Fruit fly (Drosophila melanogaster) whole organism, embryonic: Measurements from ENCODE around the gene Rab3-GAP.
A peak's percentile ranks its signal among the peaks of the same experiment; 100 is the strongest.

ENCODE experiments used
- ATbp ChIP-seq: fragments of 200-800 bp; sonication (Bioruptor generic); optimal IDR thresholded peaks from 2 replicates; lab custom pipeline; 2017; ENCODE audit warnings: missing biosample characterization, mild to moderate bottlenecking, missing genetic modification characterization, missing genetic modification reagents
- Blimp-1 ChIP-seq: fragments of 200-800 bp; sonication (Bioruptor generic); optimal IDR thresholded peaks from 3 replicates; lab custom pipeline; 2018; ENCODE audit warnings: missing biosample characterization, missing genetic modification characterization, mild to moderate bottlenecking, moderate library complexity, missing genetic modification reagents
- CG11398 ChIP-seq: fragments of 200-800 bp; sonication (Bioruptor generic); optimal IDR thresholded peaks from 2 replicates; lab custom pipeline; 2016; ENCODE audit warnings: missing biosample characterization, missing genetic modification characterization
- CG11456 ChIP-seq: fragments of 200-800 bp; sonication (Bioruptor generic); IDR thresholded peaks from 3 replicates; pipeline ENCODE4 v1.3.6; 2022; ENCODE audit warnings: missing biosample characterization, missing genetic modification characterization
- CG11695 ChIP-seq: fragments of 200-800 bp; sonication (Bioruptor generic); IDR thresholded peaks from 3 replicates; pipeline ENCODE4 v1.3.6; 2022; ENCODE audit warnings: missing biosample characterization, missing genetic modification characterization
- CG12219 ChIP-seq: fragments of 200-800 bp; sonication (Bioruptor generic); optimal IDR thresholded peaks from 3 replicates; lab custom pipeline; 2018; ENCODE audit warnings: missing biosample characterization, mild to moderate bottlenecking, missing genetic modification characterization
- CG13424 ChIP-seq: fragments of 200-800 bp; sonication (Bioruptor generic); optimal IDR thresholded peaks from 2 replicates; lab custom pipeline; 2019; ENCODE audit warnings: missing biosample characterization, mild to moderate bottlenecking, missing genetic modification characterization, moderate library complexity
- CG15011 ChIP-seq: fragments of 200-800 bp; sonication (Bioruptor generic); optimal IDR thresholded peaks from 3 replicates; lab custom pipeline; 2018; ENCODE audit warnings: missing biosample characterization, mild to moderate bottlenecking, missing genetic modification characterization
- CG15696 ChIP-seq: fragments of 200-800 bp; sonication (Bioruptor generic); optimal IDR thresholded peaks from 2 replicates; lab custom pipeline; 2019; ENCODE audit warnings: missing biosample characterization, mild to moderate bottlenecking, missing genetic modification characterization, moderate library complexity
- CG16779 ChIP-seq: fragments of 200-800 bp; sonication (Bioruptor generic); IDR thresholded peaks from 2 replicates; pipeline ENCODE4 v1.3.6; 2022; ENCODE audit warnings: missing biosample characterization, missing genetic modification characterization
- CG16815 ChIP-seq: fragments of 200-800 bp; sonication (Bioruptor generic); optimal IDR thresholded peaks from 3 replicates; lab custom pipeline; 2017; ENCODE audit warnings: missing biosample characterization, mild to moderate bottlenecking, missing genetic modification characterization
- CG17359 ChIP-seq: fragments of 200-800 bp; sonication (Bioruptor generic); optimal IDR thresholded peaks from 3 replicates; lab custom pipeline; 2018; ENCODE audit warnings: missing biosample characterization, mild to moderate bottlenecking, missing genetic modification characterization, moderate library complexity
- CG2875 ChIP-seq: fragments of 200-800 bp; sonication (Bioruptor generic); optimal IDR thresholded peaks from 2 replicates; lab custom pipeline; 2017; ENCODE audit warnings: missing biosample characterization, mild to moderate bottlenecking, missing genetic modification characterization, missing genetic modification reagents
- CG2889 ChIP-seq: fragments of 200-800 bp; sonication (Bioruptor generic); IDR thresholded peaks from 3 replicates; pipeline ENCODE4 v1.3.6; 2022; ENCODE audit warnings: missing biosample characterization, missing genetic modification characterization
- CG3163 ChIP-seq: fragments of 200-800 bp; sonication (Bioruptor generic); optimal IDR thresholded peaks from 3 replicates; lab custom pipeline; 2016; ENCODE audit warnings: missing biosample characterization, missing genetic modification characterization
- CG32532 ChIP-seq: fragments of 200-800 bp; sonication (Bioruptor generic); IDR thresholded peaks from 2 replicates; pipeline ENCODE4 v1.3.6; 2022; ENCODE audit warnings: missing biosample characterization, missing genetic modification characterization
- CG3407 ChIP-seq: fragments of 200-800 bp; sonication (Bioruptor generic); optimal IDR thresholded peaks from 2 replicates; lab custom pipeline; 2018; ENCODE audit warnings: missing biosample characterization, mild to moderate bottlenecking, missing genetic modification characterization
- CG3838 ChIP-seq: fragments of 200-800 bp; sonication (Bioruptor generic); optimal IDR thresholded peaks from 3 replicates; lab custom pipeline; 2016; ENCODE audit warnings: missing biosample characterization, missing genetic modification characterization
- CG6689 ChIP-seq: fragments of 200-800 bp; sonication (Bioruptor generic); IDR thresholded peaks from 2 replicates; pipeline ENCODE4 v1.3.6; 2022; ENCODE audit warnings: missing biosample characterization, missing genetic modification characterization
- CG6813 ChIP-seq: fragments of 200-800 bp; sonication (Bioruptor generic); optimal IDR thresholded peaks from 2 replicates; lab custom pipeline; 2017; ENCODE audit warnings: missing biosample characterization, missing genetic modification characterization, mild to moderate bottlenecking, moderate library complexity, missing genetic modification reagents
- CG7372 ChIP-seq: fragments of 200-800 bp; sonication (Bioruptor generic); IDR thresholded peaks from 2 replicates; pipeline ENCODE4 v1.3.6; 2022; ENCODE audit warnings: missing biosample characterization, missing genetic modification characterization
- CG7928 ChIP-seq: fragments of 200-800 bp; sonication (Bioruptor generic); optimal IDR thresholded peaks from 2 replicates; lab custom pipeline; 2017; ENCODE audit warnings: missing biosample characterization, mild to moderate bottlenecking, missing genetic modification characterization
- CG9727 ChIP-seq: fragments of 200-800 bp; sonication (Bioruptor generic); optimal IDR thresholded peaks from 3 replicates; lab custom pipeline; 2017; ENCODE audit warnings: missing biosample characterization, mild to moderate bottlenecking, missing genetic modification characterization
- CkIIα-i1 ChIP-seq: fragments of 200-800 bp; sonication (Bioruptor generic); IDR thresholded peaks from 2 replicates; pipeline ENCODE4 v1.3.6; 2022; ENCODE audit warnings: missing biosample characterization, missing genetic modification characterization
- D ChIP-seq, 2 experiments: fragments of 200-800 bp in 1 of 2; fragments of >200 bp in 1 of 2; sonication (Bioruptor generic) in 1 of 2; optimal IDR thresholded peaks; 2 replicates in 1 of 2; 3 replicates in 1 of 2; lab custom pipeline; 2017; ENCODE audit warnings: mild to moderate bottlenecking in 1 of 2, missing biosample characterization in 1 of 2, missing genetic modification characterization in 1 of 2, missing genetic modification reagents in 1 of 2
- HLH54F ChIP-seq: fragments of 200-800 bp; sonication (Bioruptor generic); optimal IDR thresholded peaks from 3 replicates; lab custom pipeline; 2016; ENCODE audit warnings: missing biosample characterization, missing genetic modification characterization
- MTF-1 ChIP-seq: fragments of 200-800 bp; sonication (Bioruptor generic); optimal IDR thresholded peaks from 2 replicates; lab custom pipeline; 2018; ENCODE audit warnings: missing biosample characterization, mild to moderate bottlenecking, missing genetic modification characterization, borderline replicate concordance
- NK7.1 ChIP-seq: fragments of 200-800 bp; sonication (Bioruptor generic); optimal IDR thresholded peaks from 3 replicates; lab custom pipeline; 2016; ENCODE audit warnings: missing biosample characterization, missing genetic modification characterization
- Ptx1 ChIP-seq: fragments of 200-800 bp; sonication (Bioruptor generic); IDR thresholded peaks from 2 replicates; pipeline ENCODE4 v1.3.6; 2022; ENCODE audit warnings: missing biosample characterization, missing genetic modification characterization
- Ravus ChIP-seq: fragments of 200-800 bp; sonication (Bioruptor generic); IDR thresholded peaks from 2 replicates; pipeline ENCODE4 v1.3.6; 2022; ENCODE audit warnings: missing biosample characterization, missing genetic modification characterization
- Spps ChIP-seq: fragments of 200-800 bp; sonication (Bioruptor generic); optimal IDR thresholded peaks from 2 replicates; lab custom pipeline; 2018; ENCODE audit warnings: missing biosample characterization, mild to moderate bottlenecking, missing genetic modification characterization
- Xrp1 ChIP-seq: fragments of 200-800 bp; sonication (Bioruptor generic); IDR thresholded peaks from 2 replicates; pipeline ENCODE4 v1.3.6; 2022; ENCODE audit warnings: missing biosample characterization, missing genetic modification characterization
- az2 ChIP-seq: fragments of 200-800 bp; sonication (Bioruptor generic); optimal IDR thresholded peaks from 3 replicates; lab custom pipeline; 2016; ENCODE audit warnings: missing biosample characterization, missing genetic modification characterization
- crc ChIP-seq: fragments of 200-800 bp; sonication (Bioruptor generic); optimal IDR thresholded peaks from 2 replicates; lab custom pipeline; 2016; ENCODE audit warnings: missing biosample characterization, missing genetic modification characterization
- dmrt99B ChIP-seq: fragments of 200-800 bp; sonication (Bioruptor generic); optimal IDR thresholded peaks from 2 replicates; lab custom pipeline; 2018; ENCODE audit warnings: missing biosample characterization, mild to moderate bottlenecking, missing genetic modification characterization, moderate library complexity
- hkb ChIP-seq, 2 experiments: fragments of 200-800 bp in 1 of 2; fragments of >200 bp in 1 of 2; sonication (Bioruptor generic) in 1 of 2; IDR thresholded peaks in 1 of 2; optimal IDR thresholded peaks in 1 of 2; 2 replicates each; pipeline versions ENCODE4 v1.3.6 to Lab custom; 2017 to 2022; ENCODE audit warnings: missing biosample characterization in 1 of 2, missing genetic modification characterization in 1 of 2
- jigr1 ChIP-seq: fragments of 200-800 bp; sonication (Bioruptor generic); IDR thresholded peaks from 3 replicates; pipeline ENCODE4 v1.3.6; 2022; ENCODE audit warnings: missing biosample characterization, missing genetic modification characterization
- lilli ChIP-seq: fragments of 200-800 bp; sonication (Bioruptor generic); optimal IDR thresholded peaks from 3 replicates; lab custom pipeline; 2016; ENCODE audit warnings: missing biosample characterization, missing genetic modification characterization
- maf-S ChIP-seq: fragments of 200-800 bp; sonication (Bioruptor generic); optimal IDR thresholded peaks from 2 replicates; lab custom pipeline; 2016; ENCODE audit warnings: missing biosample characterization, missing genetic modification characterization
- nerfin-1 ChIP-seq: fragments of 200-800 bp; sonication (Bioruptor generic); optimal IDR thresholded peaks from 3 replicates; lab custom pipeline; 2019; ENCODE audit warnings: missing biosample characterization, mild to moderate bottlenecking, missing genetic modification characterization, moderate library complexity
- sd ChIP-seq: fragments of 200-800 bp; sonication (Bioruptor generic); optimal IDR thresholded peaks from 3 replicates; lab custom pipeline; 2018; ENCODE audit warnings: missing biosample characterization, mild to moderate bottlenecking, missing genetic modification characterization, moderate library complexity
- sens ChIP-seq: fragments of 200-800 bp; sonication (Bioruptor generic); peaks from one replicate; lab custom pipeline; 2016; ENCODE audit warnings: missing biosample characterization, missing genetic modification characterization
- shn ChIP-seq: fragments of 200-800 bp; sonication (Bioruptor generic); optimal IDR thresholded peaks from 3 replicates; lab custom pipeline; 2016; ENCODE audit warnings: missing biosample characterization, missing genetic modification characterization
- sqz ChIP-seq: fragments of 200-800 bp; sonication (Bioruptor generic); optimal IDR thresholded peaks from 3 replicates; lab custom pipeline; 2018; ENCODE audit warnings: missing biosample characterization, mild to moderate bottlenecking, missing genetic modification characterization
- stc ChIP-seq: fragments of 200-800 bp; sonication (Bioruptor generic); IDR thresholded peaks from 2 replicates; pipeline ENCODE4 v1.3.6; 2022; ENCODE audit warnings: missing biosample characterization, missing genetic modification characterization
- trem ChIP-seq: fragments of 200-800 bp; optimal IDR thresholded peaks from 3 replicates; lab custom pipeline; 2019; ENCODE audit warnings: missing biosample characterization, mild to moderate bottlenecking, missing genetic modification characterization, moderate library complexity
- twi ChIP-seq: fragments of 200-800 bp; optimal IDR thresholded peaks from 2 replicates; lab custom pipeline; 2019; ENCODE audit warnings: missing biosample characterization, mild to moderate bottlenecking, missing genetic modification characterization, moderate library complexity
- wdn ChIP-seq: fragments of 200-800 bp; sonication (Bioruptor generic); IDR thresholded peaks from 2 replicates; pipeline ENCODE4 v1.3.6; 2022; ENCODE audit warnings: missing biosample characterization, missing genetic modification characterization
- zen ChIP-seq: fragments of 200-800 bp; sonication (Bioruptor generic); optimal IDR thresholded peaks from 3 replicates; lab custom pipeline; 2018; ENCODE audit warnings: missing biosample characterization, mild to moderate bottlenecking, missing genetic modification characterization, moderate library complexity

Gene Rab3-GAP

DNA sequence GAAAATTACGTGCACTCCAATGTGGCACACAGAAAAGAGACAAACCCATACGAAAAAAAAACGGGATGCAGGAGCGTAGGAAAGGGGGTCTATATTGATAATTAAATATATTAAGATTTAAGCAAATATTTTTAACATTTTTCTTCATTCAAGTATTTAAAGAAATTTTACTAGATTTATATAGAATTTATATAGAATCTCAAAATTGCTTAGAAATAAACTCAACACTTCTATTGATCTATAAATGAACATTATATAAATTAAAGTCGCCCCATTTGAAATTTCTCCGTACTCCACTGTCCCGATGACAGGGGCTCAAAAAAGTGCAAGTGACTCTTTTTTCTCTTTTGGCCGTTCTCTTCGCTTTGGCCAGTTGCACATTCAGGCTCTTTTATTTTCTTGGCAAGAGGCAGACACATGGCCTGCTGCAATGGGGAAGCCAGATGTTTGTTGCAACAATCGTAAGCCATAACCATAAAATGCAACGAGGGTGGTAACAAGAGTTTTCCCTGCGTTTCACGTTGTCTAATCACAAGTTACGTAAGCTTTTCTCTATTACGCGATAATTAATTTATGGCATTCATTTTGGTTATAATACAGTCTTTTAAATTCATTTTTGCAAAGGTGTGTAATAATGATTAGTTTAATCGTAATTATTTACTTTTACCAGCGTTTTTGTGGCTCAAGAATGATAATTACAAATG lies 2.9 kb upstream of the Rab3-GAP start (continued):
- TF ChIP-seq dmrt99B (tag; lab: Kevin White, UChicago) = peak; percentile 67
- TF ChIP-seq CG11456 (GFP tag; lab: Robert Waterston, UW) = no peak
- TF ChIP-seq Ravus (GFP tag; lab: Robert Waterston, UW) = no peak
- TF ChIP-seq zen (tag; lab: Kevin White, UChicago) = peak; percentile 5
- TF ChIP-seq sqz = peak; percentile 89
- TF ChIP-seq CG3163 (GFP tag; lab: Kevin White, UChicago) = peak; percentile 71
- TF ChIP-seq Blimp-1 (GFP tag; lab: Kevin White, UChicago) = peak; percentile 90
- no peak for TF ChIP-seq CG11695 (GFP tag; lab: Robert Waterston, UW)
- TF ChIP-seq hkb (optimal IDR thresholded peaks at IDR 0.05; lab: Kevin White, UChicago) = no peak
- TF ChIP-seq hkb (GFP tag; IDR thresholded peaks at IDR 0.05; lab: Robert Waterston, UW) = no peak
- TF ChIP-seq sens (GFP tag; lab: Kevin White, UChicago) = peak; percentile 75
- TF ChIP-seq az2 (GFP tag; lab: Kevin White, UChicago) = peak; percentile 32
- TF ChIP-seq Spps (tag; lab: Kevin White, UChicago) = peak; percentile 46
- TF ChIP-seq CG11398 (GFP tag; lab: Kevin White, UChicago) = no peak
- peak; percentile 30 for TF ChIP-seq CG17359 (tag; lab: Kevin White, UChicago)
- no peak for TF ChIP-seq sd
- TF ChIP-seq CG12219 = no peak
- TF ChIP-seq wdn (GFP tag; lab: Robert Waterston, UW) = no peak
- no peak for TF ChIP-seq CG2889 (GFP tag; lab: Robert Waterston, UW)
- TF ChIP-seq HLH54F (GFP tag; lab: Kevin White, UChicago) = no peak
- peak; percentile 64 for TF ChIP-seq CG9727 (GFP tag; lab: Kevin White, UChicago)
- peak; percentile 32 for TF ChIP-seq CG2875 (GFP tag; lab: Kevin White, UChicago)
- TF ChIP-seq CG6689 (GFP tag; lab: Robert Waterston, UW) = no peak
- TF ChIP-seq CG15011 (GFP tag; lab: Kevin White, UChicago) = no peak
- peak; percentile 75 for TF ChIP-seq Xrp1 (GFP tag; lab: Robert Waterston, UW)
- peak; percentile 6 for TF ChIP-seq CG3407 (GFP tag; lab: Kevin White, UChicago)
- TF ChIP-seq twi (tag; lab: Kevin White, UChicago) = no peak
- no peak for TF ChIP-seq maf-S (GFP tag; lab: Kevin White, UChicago)
- TF ChIP-seq CG15696 = peak; percentile 87
- no peak for TF ChIP-seq lilli (GFP tag; lab: Kevin White, UChicago)
- TF ChIP-seq CG16815 = peak; percentile 33
- TF ChIP-seq CG13424 (tag; lab: Kevin White, UChicago) = peak; percentile 44
- TF ChIP-seq crc (GFP tag; lab: Kevin White, UChicago) = no peak
- no peak for TF ChIP-seq CG32532 (GFP tag; lab: Robert Waterston, UW)
- TF ChIP-seq CG3838 (GFP tag; lab: Kevin White, UChicago) = no peak
- TF ChIP-seq CG7928 = no peak
- TF ChIP-seq stc = no peak
- TF ChIP-seq D (optimal IDR thresholded peaks at IDR 0.05; lab: Kevin White, UChicago) = no peak
- peak; percentile 46 for TF ChIP-seq D (GFP tag; optimal IDR thresholded peaks at IDR 0.05; lab: Kevin White, UChicago)
- no peak for TF ChIP-seq CG7372
- TF ChIP-seq nerfin-1 (tag; lab: Kevin White, UChicago) = peak; percentile 47
- peak; percentile 23 for TF ChIP-seq trem (tag; lab: Kevin White, UChicago)
- TF ChIP-seq CG6813 (GFP tag; lab: Kevin White, UChicago) = peak; percentile 35
- TF ChIP-seq MTF-1 (GFP tag; lab: Kevin White, UChicago) = no peak
- 0 out of 2 replicates have a peak, but pooled peaks have one; percentile 5 for TF ChIP-seq Ptx1 (GFP tag; lab: Robert Waterston, UW)
- TF ChIP-seq ATbp (GFP tag; lab: Kevin White, UChicago) = peak; percentile 38
- no peak for TF ChIP-seq CG16779 (GFP tag; lab: Robert Waterston, UW)
- no peak for TF ChIP-seq jigr1 (GFP tag; lab: Robert Waterston, UW)
- TF ChIP-seq NK7.1 = no peak
- TF ChIP-seq CkIIα-i1 (GFP tag; lab: Robert Waterston, UW) = no peak
- TF ChIP-seq shn (GFP tag; lab: Kevin White, UChicago) = no peak
